Worm (Caenorhabditis elegans) whole organism, young adult: ENCODE results near the gene ceh-86.

Source experiments
- Y53G8AR.9 ChIP-seq: fragments of 200-800 bp; sonication (Bioruptor generic); conservative IDR thresholded peaks from 2 replicates; pipeline ENCODE4 v1.3.6; 2022; ENCODE audit warnings: missing genetic modification reagents, missing genetic modification characterization, missing compliant biosample characterization
- atf-7 ChIP-seq: sonication (generic microtip); optimal IDR thresholded peaks from 2 replicates; lab custom pipeline; 2017; ENCODE audit warnings: mild to moderate bottlenecking, missing genetic modification characterization, missing compliant biosample characterization
- repo-1 ChIP-seq: sonication (generic microtip); optimal IDR thresholded peaks from 2 replicates; lab custom pipeline; 2017; ENCODE audit warnings: mild to moderate bottlenecking, missing genetic modification characterization, missing compliant biosample characterization

DNA sequence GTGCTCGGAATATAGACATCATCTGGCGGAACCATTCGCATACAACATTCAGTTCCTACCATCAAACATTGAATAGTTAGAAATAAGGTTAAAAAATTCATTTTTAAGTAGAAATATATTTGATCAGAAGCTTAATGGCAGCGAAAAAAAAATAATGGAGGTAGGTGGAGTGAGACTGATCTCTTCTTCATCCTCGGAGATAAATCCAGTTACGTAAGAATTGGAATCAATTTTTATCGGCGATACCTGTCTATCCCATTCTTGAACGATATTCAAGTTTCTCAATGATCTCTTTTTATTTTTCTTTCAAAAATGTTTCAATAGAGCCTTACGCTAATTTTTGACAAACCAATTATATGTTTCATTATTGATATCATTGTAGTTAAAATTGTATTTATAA is 46.4 kb downstream of the ceh-86 start, which contains the start of gene F16G10.9:
- no peak for TF ChIP-seq atf-7 (tag; lab: Kevin White, UChicago)
- no peak for TF ChIP-seq Y53G8AR.9 (GFP tag; lab: Robert Waterston, UW)
- TF ChIP-seq repo-1 = no peak
